Fruit fly (Drosophila melanogaster): ENCODE measurements around the gene Cyp310a1.

The Cyp310a1 gene

DNA sequence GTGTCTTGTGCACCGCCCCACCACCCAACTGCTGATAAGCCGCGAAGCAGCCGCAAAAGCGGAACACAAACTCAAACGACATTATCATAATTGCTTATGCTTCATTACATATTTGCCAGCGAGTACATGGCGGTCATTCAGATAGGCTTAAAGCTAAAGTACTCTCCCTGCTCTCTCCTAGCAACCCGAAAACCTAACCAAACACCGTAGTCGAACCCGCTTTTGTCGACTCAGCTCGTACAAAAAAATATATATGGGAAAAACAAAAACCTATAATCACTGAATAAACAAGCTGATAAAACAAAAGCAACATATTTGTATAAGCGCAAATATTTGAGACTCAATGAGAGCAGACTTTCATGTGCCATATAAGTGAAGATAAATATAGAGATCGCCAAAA, 25.8 kb downstream of the Cyp310a1 start:
- TF ChIP-seq CG8478 (optimal IDR thresholded peaks at IDR 0.05) = no peak
- no peak for TF ChIP-seq CTCF (optimal IDR thresholded peaks at IDR 0.05)

DNA sequence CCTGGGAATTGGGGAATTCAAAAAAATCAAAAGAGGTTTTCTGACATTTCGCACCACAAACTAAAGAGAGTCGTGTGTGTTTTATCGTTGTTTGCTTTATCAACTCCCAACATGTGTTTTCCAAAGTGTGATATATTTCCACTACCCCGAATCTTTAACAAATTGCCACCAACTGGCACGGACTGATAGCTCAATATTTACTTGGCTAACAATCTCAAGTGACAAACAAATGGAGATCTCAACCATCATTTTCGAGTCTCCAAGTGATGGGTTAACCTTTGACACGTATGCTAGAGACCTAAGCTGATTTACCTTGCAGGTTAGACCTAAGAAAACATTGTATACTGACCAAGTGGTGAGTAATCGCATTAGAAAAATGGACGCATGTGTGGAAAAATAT, 27.3 kb downstream of the Cyp310a1 start:
- TF ChIP-seq CG8478 (optimal IDR thresholded peaks at IDR 0.05) (no peak), CTCF (optimal IDR thresholded peaks at IDR 0.05) (no peak)

DNA sequence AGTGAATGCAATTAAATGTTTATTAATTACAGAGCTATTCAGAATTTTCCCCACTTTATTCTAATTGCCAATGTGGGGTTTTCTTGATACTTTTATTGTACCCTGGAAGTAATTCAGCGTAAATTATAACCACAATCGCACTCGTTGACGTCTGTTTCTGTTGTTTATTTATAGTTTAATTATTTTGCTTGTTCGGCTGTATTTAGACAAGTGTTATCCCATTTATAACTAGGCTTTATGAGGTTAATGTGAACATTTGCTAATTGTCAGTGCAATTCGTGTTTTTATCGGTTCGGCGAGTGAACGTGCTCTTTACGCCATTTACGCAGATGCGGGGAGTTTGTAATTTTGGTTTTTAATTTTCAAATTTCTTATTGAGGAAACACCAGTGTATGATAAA, 27.8 kb downstream of the Cyp310a1 start:
- no peak for TF ChIP-seq CG8478 (optimal IDR thresholded peaks at IDR 0.05)

DNA sequence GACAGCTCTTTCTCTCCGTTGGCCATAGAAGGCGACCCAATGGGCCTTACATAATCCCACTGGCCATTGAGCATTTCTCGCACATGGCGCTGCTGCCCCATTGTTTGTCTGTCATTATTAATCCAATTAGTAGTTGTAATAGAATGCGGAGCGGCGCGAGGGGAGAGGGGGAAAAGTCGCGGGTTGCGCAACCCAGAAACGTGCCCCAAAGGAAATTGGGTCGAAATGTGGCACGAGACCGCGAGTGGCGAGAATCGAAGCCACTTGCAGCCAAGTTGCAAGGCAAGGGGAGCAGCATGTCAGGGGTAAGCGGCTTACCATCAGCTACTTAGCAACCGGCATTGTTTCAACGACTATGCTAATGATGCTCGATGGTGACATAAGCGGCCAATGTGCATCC, 28.4 kb downstream of the Cyp310a1 start:
- TF ChIP-seq CTCF (optimal IDR thresholded peaks at IDR 0.05) = no peak
- no peak for TF ChIP-seq CG8478 (optimal IDR thresholded peaks at IDR 0.05)

DNA sequence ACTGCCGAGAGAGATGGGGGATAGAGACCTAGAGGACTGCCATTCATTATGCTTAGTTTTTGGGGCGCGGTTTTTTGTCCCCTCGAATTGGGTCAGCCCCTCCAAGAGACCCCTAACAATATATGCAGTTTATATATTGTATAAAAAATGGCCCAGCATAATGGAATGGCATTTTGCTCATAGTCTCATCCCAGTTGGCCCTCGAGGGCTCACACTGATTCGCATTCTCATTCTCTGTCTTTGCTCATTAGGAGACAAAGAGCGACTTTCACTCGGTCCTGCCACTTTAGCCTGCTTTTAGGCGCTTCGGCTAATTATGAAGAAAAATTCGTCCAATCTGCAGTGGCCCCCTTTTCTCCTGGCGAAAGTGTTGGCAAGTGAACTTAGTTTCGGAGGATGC, 29.4 kb downstream of the Cyp310a1 start:
- TF ChIP-seq CTCF (optimal IDR thresholded peaks at IDR 0.05) = no peak
- no peak for TF ChIP-seq CG8478 (optimal IDR thresholded peaks at IDR 0.05)

DNA sequence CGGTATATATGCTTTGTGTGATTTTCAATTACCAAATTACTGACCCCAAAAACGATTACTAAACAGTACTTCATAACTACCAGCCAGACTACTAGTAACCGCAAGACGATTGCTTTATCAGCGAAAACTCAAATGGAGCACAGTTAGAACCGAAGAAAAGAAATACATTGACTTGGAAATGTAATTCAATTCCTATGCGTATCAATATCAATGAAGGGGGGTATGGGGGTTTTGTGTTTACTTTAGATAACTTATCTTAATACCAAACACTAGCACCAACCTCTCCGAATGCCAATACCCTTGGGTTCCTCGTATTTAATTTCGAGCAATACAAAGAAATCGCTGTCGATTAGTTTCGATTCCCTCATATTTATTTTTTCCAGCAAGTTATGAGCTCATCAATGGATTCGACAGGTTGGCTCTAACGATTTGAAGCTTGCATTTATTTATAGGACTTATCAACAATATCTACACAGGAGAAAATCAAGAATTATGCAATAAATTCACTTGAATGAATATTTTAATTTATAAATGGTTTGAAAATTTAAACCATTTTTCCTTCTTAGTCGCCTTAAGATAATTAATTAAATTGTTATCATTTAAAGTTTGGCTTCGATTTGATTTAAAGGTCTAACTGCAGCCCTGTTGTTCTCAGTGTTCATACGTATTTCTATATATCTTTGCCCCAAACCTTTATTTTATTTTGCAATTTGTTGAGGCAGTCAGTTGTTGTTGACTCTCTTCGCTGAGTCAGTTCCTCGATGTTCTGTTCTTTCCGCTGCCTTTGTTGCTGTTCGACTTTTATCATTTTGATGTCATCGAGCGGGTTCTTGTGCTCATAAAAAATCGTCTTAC, 31.2 kb downstream of the Cyp310a1 start:
- no peak for TF ChIP-seq CG8478 (optimal IDR thresholded peaks at IDR 0.05)
- TF ChIP-seq CTCF (optimal IDR thresholded peaks at IDR 0.05) = no peak

DNA sequence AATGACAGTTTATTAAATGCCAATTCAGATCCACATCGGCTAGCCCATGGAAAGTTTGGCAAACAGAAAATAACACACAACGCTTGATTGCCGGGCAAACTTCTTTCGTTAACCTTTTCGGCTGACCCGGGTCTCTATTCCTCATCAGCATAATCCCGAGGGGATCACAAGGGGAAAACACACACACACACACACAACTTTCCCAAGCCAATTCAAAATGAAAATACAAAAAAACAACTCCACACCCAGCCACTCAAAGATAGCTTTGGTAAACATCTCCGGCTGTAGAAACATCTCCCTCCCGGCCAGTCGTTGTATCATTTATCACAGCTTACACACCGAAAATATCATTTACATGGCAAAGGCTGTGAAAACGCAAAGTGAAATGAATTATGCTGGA, 32.7 kb downstream of the Cyp310a1 start:
- TF ChIP-seq CTCF (optimal IDR thresholded peaks at IDR 0.05) (no peak), CG8478 (optimal IDR thresholded peaks at IDR 0.05) (no peak)

DNA sequence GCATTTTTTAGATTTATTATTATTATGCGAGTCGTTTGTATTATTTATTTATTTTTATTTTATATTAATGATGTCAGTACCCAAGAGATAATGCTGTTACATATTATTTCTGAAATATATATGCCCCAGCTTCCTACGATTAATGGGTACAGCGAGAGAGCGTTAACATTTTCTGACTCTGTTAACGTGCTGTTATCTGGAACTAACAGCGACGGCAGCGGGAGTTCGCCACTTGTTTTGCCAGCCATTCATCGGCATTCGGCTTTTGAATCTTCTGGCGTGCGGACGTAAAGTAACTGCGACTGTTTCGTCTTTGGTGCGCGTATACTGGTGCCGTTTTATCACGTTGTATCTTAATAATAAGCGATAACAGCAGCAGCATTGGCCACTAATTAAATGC, 35.8 kb downstream of the Cyp310a1 start, which contains the start of gene MESR3:
Gene MESR3, plus strand, starts transcription at position 254 of the 400 bp plus-strand sequence.
- TF ChIP-seq CTCF (optimal IDR thresholded peaks at IDR 0.05) (no peak), CG8478 (optimal IDR thresholded peaks at IDR 0.05) (no peak)

DNA sequence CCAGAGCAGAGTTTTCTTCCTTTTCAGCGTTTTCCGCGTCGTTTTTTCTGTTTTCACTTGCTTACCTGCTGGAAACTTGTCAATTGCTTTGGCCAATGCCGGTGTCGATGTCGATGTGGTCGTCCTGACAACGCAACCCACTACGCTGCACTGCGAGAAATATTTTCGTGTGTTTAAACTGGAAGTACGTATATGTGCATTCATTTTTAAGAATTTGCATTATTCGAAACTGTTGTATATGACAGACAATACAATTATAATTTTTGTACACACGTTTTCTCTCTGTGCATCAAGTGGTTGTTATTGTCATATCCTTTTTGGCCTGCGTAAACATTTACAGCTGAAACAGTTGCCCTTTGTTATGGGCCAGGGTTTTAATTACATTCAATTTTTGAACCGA, 36.8 kb downstream of the Cyp310a1 start, which contains the start of gene IFT46:
Gene IFT46, minus strand, starts transcription at position 88 of the 400 bp plus-strand sequence.
- no peak for TF ChIP-seq CTCF (optimal IDR thresholded peaks at IDR 0.05)
- TF ChIP-seq CG8478 (optimal IDR thresholded peaks at IDR 0.05) = no peak

DNA sequence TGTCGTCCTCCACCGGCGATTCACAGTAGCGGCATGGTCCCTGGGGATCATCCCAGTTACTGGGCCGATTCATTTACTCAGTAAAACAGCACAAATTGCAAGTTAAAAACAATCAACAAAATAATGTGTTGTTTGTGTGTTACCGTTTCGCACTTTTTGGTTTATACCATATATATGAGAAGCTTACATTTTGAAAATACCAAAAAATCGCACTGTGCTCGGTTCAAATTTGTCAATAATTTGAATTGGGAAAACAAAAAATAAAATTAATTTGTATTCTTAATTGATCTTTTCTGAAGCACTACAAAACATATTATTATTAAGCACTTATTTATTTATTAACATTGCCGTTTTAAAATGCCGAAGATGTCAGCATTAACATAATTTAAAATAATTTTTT, 40.7 kb downstream of the Cyp310a1 start, which contains the start of gene Atac2:
Gene Atac2, minus strand, starts transcription at position 144 of the 400 bp plus-strand sequence.
- TF ChIP-seq CG8478 (optimal IDR thresholded peaks at IDR 0.05) = no peak
- TF ChIP-seq CTCF (optimal IDR thresholded peaks at IDR 0.05) = no peak

DNA sequence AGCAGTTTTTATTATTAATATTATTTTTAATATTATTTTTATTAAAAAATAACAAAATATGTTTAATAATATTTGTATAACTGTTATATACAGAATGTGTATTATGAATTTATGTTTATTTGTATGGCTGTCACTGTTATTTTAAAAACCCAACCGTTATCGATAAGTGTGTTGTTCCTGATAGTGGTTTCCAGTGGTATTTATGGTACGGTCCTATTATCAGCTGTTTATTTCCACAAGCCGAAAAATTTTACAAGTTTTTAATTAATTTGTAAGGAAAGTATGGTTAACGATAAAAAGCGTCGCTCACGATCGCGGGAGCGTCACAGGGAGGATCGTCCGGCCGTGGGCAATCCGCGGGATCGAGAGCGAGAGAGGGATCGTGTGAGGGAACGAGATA, 46.2 kb downstream of the Cyp310a1 start, which contains the start of gene CG10333:
Gene CG10333, plus strand, starts transcription at position 191 of the 400 bp plus-strand sequence.
- no peak for TF ChIP-seq CG8478 (optimal IDR thresholded peaks at IDR 0.05)
- TF ChIP-seq CTCF (optimal IDR thresholded peaks at IDR 0.05) = no peak

DNA sequence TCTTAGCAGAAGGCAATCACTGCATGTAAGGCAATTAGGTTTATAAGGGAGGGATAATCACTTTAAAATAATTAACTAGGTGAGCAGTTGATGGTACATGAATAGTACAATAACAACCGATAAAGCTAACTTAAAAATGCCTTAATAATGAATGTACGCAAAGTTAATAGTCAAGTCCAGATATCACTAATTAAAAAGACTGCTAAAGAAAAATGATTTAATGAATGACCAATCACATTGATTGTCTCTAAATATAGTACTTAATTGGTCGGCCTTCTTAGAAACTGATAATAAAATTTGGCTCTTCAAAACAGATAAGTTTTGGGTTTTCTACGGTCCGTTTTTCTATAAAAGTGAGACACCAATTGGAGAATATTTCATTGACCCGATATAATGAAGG, 47.3 kb downstream of the Cyp310a1 start, which contains the start of gene CG31789:
Gene CG31789, plus strand, starts transcription at position 380 of the 400 bp plus-strand sequence.
- TF ChIP-seq CG8478 (optimal IDR thresholded peaks at IDR 0.05) (no peak), CTCF (optimal IDR thresholded peaks at IDR 0.05) (no peak)

DNA sequence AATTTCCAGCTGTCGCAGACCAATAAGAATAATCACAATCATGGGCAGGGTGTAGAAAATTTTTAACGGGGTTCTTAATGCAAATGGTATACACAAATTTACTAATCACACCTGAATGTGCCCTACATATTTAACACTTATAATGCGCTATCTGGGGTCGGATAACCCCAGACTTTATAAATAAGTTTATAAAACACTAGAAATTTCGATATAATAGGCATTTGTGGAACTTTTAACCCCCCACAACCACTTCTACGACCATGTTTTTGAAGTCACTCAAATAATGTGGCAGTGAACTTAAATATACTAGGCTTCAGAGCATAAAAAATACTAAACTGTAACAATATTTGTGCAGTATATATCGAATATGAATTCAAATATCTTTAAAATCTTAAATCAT, 47.8 kb downstream of the Cyp310a1 start, which contains the start of gene CG10413:
Gene CG10413, minus strand, starts transcription at position 264 of the 400 bp plus-strand sequence.
- TF ChIP-seq CG8478 (optimal IDR thresholded peaks at IDR 0.05) (no peak), CTCF (optimal IDR thresholded peaks at IDR 0.05) (no peak)

Measured in S2 (cell line).